Worm (Caenorhabditis elegans) whole organism, L1 larva: Measurements from ENCODE around the gene dnj-10.
A peak's percentile ranks its signal among the peaks of the same experiment; 100 is the strongest.

Source experiments
- C34B4.2 ChIP-seq: sonication (generic microtip); optimal IDR thresholded peaks from 2 replicates; lab custom pipeline; 2017; ENCODE audit warnings: mild to moderate bottlenecking, missing genetic modification characterization, missing compliant biosample characterization
- F16B12.6 ChIP-seq: fragments of 150-350 bp; optimal IDR thresholded peaks from 2 replicates; lab custom pipeline; 2014; ENCODE audit warnings: missing biosample characterization, missing genetic modification characterization
- Y116A8C.19 ChIP-seq: sonication (generic microtip); optimal IDR thresholded peaks from 2 replicates; lab custom pipeline; 2016; ENCODE audit warnings: missing compliant biosample characterization, missing genetic modification characterization, borderline replicate concordance
- aha-1 ChIP-seq: fragments of 150-350 bp; optimal IDR thresholded peaks from 2 replicates; lab custom pipeline; 2014; ENCODE audit warnings: missing biosample characterization, missing genetic modification characterization
- aly-2 ChIP-seq: fragments of 150-350 bp; optimal IDR thresholded peaks from 2 replicates; lab custom pipeline; 2014; ENCODE audit warnings: missing biosample characterization, missing genetic modification characterization
- ama-1 ChIP-seq: fragments of 150-350 bp; optimal IDR thresholded peaks from 2 replicates; lab custom pipeline; 2014
- blmp-1 ChIP-seq: fragments of 150-350 bp; optimal IDR thresholded peaks from 2 replicates; lab custom pipeline; 2014; ENCODE audit warnings: missing biosample characterization, missing genetic modification characterization
- ces-1 ChIP-seq: fragments of 150-350 bp; optimal IDR thresholded peaks from 2 replicates; lab custom pipeline; 2014; ENCODE audit warnings: missing biosample characterization, missing genetic modification reagents, missing genetic modification characterization
- dsc-1 ChIP-seq: sonication (generic microtip); optimal IDR thresholded peaks from 2 replicates; lab custom pipeline; 2016; ENCODE audit warnings: mild to moderate bottlenecking, missing genetic modification characterization, missing compliant biosample characterization
- efl-1 ChIP-seq, 4 experiments: fragments of 150-350 bp; optimal IDR thresholded peaks in 3 of 4; peaks in 1 of 4; 1 replicate in 1 of 4; 2 replicates in 3 of 4; lab custom pipeline; 2014; ENCODE audit warnings: missing biosample characterization in 2 of 4, missing genetic modification characterization in 2 of 4, missing genetic modification reagents in 2 of 4
- egl-13 ChIP-seq: sonication (generic microtip); optimal IDR thresholded peaks from 2 replicates; lab custom pipeline; 2016; ENCODE audit warnings: missing genotype, missing genetic modification reagents, missing genetic modification characterization, missing compliant biosample characterization
- egl-27 ChIP-seq, 2 experiments: fragments of 150-350 bp in 1 of 2; sonication (generic microtip); optimal IDR thresholded peaks; 3 replicates each; lab custom pipeline; 2017 to 2018; ENCODE audit warnings: missing biosample characterization in 2 of 2, missing genetic modification characterization in 2 of 2, missing genetic modification reagents in 2 of 2
- elt-2 ChIP-seq: sonication (generic microtip); optimal IDR thresholded peaks from 2 replicates; lab custom pipeline; 2016; ENCODE audit warnings: missing genetic modification characterization, mild to moderate bottlenecking, inconsistent platforms, missing compliant biosample characterization, missing genetic modification reagents
- fkh-8 ChIP-seq: sonication (generic microtip); optimal IDR thresholded peaks from 2 replicates; lab custom pipeline; 2016; ENCODE audit warnings: mild to moderate bottlenecking, missing genetic modification characterization, missing compliant biosample characterization
- hlh-4 ChIP-seq: sonication (generic microtip); optimal IDR thresholded peaks from 2 replicates; lab custom pipeline; 2016; ENCODE audit warnings: mild to moderate bottlenecking, missing genetic modification characterization, missing compliant biosample characterization
- irx-1 ChIP-seq: sonication (generic microtip); optimal IDR thresholded peaks from 2 replicates; lab custom pipeline; 2016; ENCODE audit warnings: missing genetic modification characterization, missing compliant biosample characterization
- isw-1 ChIP-seq: fragments of 200-800 bp; sonication (Bioruptor generic); IDR thresholded peaks from 2 replicates; pipeline ENCODE4 v1.3.6; 2022; ENCODE audit warnings: missing genetic modification characterization, missing compliant biosample characterization
- jun-1 ChIP-seq: fragments of 150-350 bp; optimal IDR thresholded peaks from 2 replicates; lab custom pipeline; 2014; ENCODE audit warnings: missing biosample characterization, missing genetic modification reagents, missing genetic modification characterization
- lin-14 ChIP-seq: fragments of 200-800 bp; sonication (Bioruptor generic); optimal IDR thresholded peaks from 2 replicates; lab custom pipeline; 2018; ENCODE audit warnings: mild to moderate bottlenecking, missing genetic modification characterization, moderate library complexity, missing compliant biosample characterization
- lin-39 ChIP-seq: fragments of 150-350 bp; optimal IDR thresholded peaks from 2 replicates; lab custom pipeline; 2014; ENCODE audit warnings: missing biosample characterization, missing genetic modification reagents, missing genetic modification characterization
- lir-3 ChIP-seq: sonication (generic microtip); optimal IDR thresholded peaks from 2 replicates; lab custom pipeline; 2016; ENCODE audit warnings: mild to moderate bottlenecking, missing genetic modification characterization, moderate library complexity, missing compliant biosample characterization; ENCODE audit not compliant: poor library complexity
- lsy-2 ChIP-seq, 2 experiments: fragments of 150-350 bp; optimal IDR thresholded peaks; 2 replicates each; lab custom pipeline; 2014; ENCODE audit warnings: missing biosample characterization in 2 of 2, missing genetic modification characterization in 2 of 2
- mab-9 ChIP-seq: fragments of 200-800 bp; sonication (Bioruptor generic); IDR thresholded peaks from 2 replicates; pipeline ENCODE4 v1.3.6; 2022; ENCODE audit warnings: missing genetic modification reagents, missing genetic modification characterization, missing compliant biosample characterization
- mdl-1 ChIP-seq, 2 experiments: fragments of 150-350 bp; optimal IDR thresholded peaks; 2 replicates each; lab custom pipeline; 2014 to 2017; ENCODE audit warnings: missing biosample characterization in 2 of 2, missing genetic modification characterization in 2 of 2, inconsistent platforms in 1 of 2
- mef-2 ChIP-seq: fragments of 150-350 bp; optimal IDR thresholded peaks from 2 replicates; lab custom pipeline; 2014; ENCODE audit warnings: missing biosample characterization, missing genetic modification characterization
- mep-1 ChIP-seq: fragments of 150-350 bp; optimal IDR thresholded peaks from 2 replicates; lab custom pipeline; 2014; ENCODE audit warnings: missing biosample characterization, missing genetic modification characterization
- nhr-19 ChIP-seq: fragments of 200-800 bp; sonication (Bioruptor generic); conservative IDR thresholded peaks from 2 replicates; pipeline ENCODE4 v1.3.6; 2022; ENCODE audit warnings: missing genetic modification characterization, missing compliant biosample characterization
- nhr-47 ChIP-seq: sonication (generic microtip); optimal IDR thresholded peaks from 2 replicates; lab custom pipeline; 2016; ENCODE audit warnings: mild to moderate bottlenecking, missing genetic modification characterization, moderate library complexity, missing compliant biosample characterization
- nhr-71 ChIP-seq: sonication (generic microtip); optimal IDR thresholded peaks from 2 replicates; lab custom pipeline; 2016; ENCODE audit warnings: mild to moderate bottlenecking, missing genetic modification characterization, moderate library complexity, missing compliant biosample characterization
- nhr-77 ChIP-seq: fragments of 150-350 bp; optimal IDR thresholded peaks from 2 replicates; lab custom pipeline; 2014; ENCODE audit warnings: missing biosample characterization, missing genetic modification characterization
- nhr-85 ChIP-seq: sonication (generic microtip); peaks from one replicate; lab custom pipeline; 2016; ENCODE audit warnings: missing genetic modification characterization, inconsistent platforms, missing compliant biosample characterization
- pax-3 ChIP-seq: fragments of 200-800 bp; sonication (Bioruptor generic); optimal IDR thresholded peaks from 2 replicates; lab custom pipeline; 2018; ENCODE audit warnings: mild to moderate bottlenecking, missing genetic modification characterization, moderate library complexity, missing compliant biosample characterization
- snpc-4 ChIP-seq: fragments of 150-350 bp; optimal IDR thresholded peaks from 2 replicates; lab custom pipeline; 2014; ENCODE audit warnings: missing biosample characterization, missing genetic modification characterization
- snu-23 ChIP-seq: sonication (generic microtip); optimal IDR thresholded peaks from 2 replicates; lab custom pipeline; 2016; ENCODE audit warnings: missing genetic modification characterization, missing compliant biosample characterization
- sox-4 ChIP-seq: sonication (generic microtip); optimal IDR thresholded peaks from 2 replicates; lab custom pipeline; 2016; ENCODE audit warnings: missing genetic modification characterization, missing compliant biosample characterization
- swsn-7 ChIP-seq: sonication (generic microtip); optimal IDR thresholded peaks from 2 replicates; lab custom pipeline; 2016; ENCODE audit warnings: missing genetic modification characterization, missing compliant biosample characterization
- tlp-1 ChIP-seq: fragments of 150-350 bp; optimal IDR thresholded peaks from 2 replicates; lab custom pipeline; 2014; ENCODE audit warnings: missing biosample characterization, missing genetic modification characterization
- unc-130 ChIP-seq: fragments of 150-350 bp; optimal IDR thresholded peaks from 2 replicates; lab custom pipeline; 2017; ENCODE audit warnings: missing biosample characterization, missing genetic modification characterization, inconsistent platforms
- unc-86 ChIP-seq: sonication (generic microtip); optimal IDR thresholded peaks from 2 replicates; lab custom pipeline; 2016; ENCODE audit warnings: missing genetic modification characterization, missing compliant biosample characterization
- unc-98 ChIP-seq: fragments of 200-800 bp; sonication (Bioruptor generic); IDR thresholded peaks from 2 replicates; pipeline ENCODE4 v1.3.6; 2022; ENCODE audit warnings: missing genetic modification characterization, missing compliant biosample characterization
- ztf-11 ChIP-seq, 2 experiments: sonication (generic microtip); optimal IDR thresholded peaks; 2 replicates each; lab custom pipeline; 2016 to 2017; ENCODE audit warnings: missing genetic modification characterization in 2 of 2, missing biosample characterization in 1 of 2, missing compliant biosample characterization in 1 of 2

The dnj-10 gene

DNA sequence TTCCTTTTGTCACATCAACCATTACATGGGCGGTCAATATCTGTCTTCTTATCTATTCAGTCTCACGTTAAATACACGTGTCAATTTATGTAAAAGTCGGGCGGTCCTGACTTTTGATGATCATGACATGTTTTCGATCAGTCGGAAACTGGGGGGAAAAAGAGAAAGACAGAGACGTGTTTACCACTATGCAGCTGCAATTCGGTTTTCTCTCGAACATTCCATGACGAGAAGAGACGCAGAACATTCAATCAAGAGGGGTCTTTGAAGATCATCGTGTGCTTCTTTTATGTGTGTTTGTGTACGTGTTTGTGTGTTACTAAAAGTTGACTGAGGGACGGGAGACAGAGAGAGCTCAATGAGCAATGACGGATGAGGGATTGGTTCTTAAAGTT lies 27.4 kb downstream of the dnj-10 start (continued):
- TF ChIP-seq nhr-47 (peak; percentile 87), jun-1 (tag; lab: Kevin White, UChicago) (peak; percentile 69), unc-98 (GFP tag; lab: Robert Waterston, UW) (peak; percentile 44), F16B12.6 (no peak), tlp-1 (tag; lab: Kevin White, UChicago) (no peak), efl-1 (optimal IDR thresholded peaks at IDR 0.05; lab: Kevin White, UChicago) (peak; percentile 57 to 65), efl-1 (GFP tag; optimal IDR thresholded peaks at IDR 0.05 in 1 of 2; lab: Kevin White, UChicago) (peak; percentile 47 to 95), hlh-4 (tag; lab: Kevin White, UChicago) (no peak), Y116A8C.19 (tag; lab: Kevin White, UChicago) (no peak), nhr-19 (GFP tag; lab: Robert Waterston, UW) (peak; percentile 93), aha-1 (tag; lab: Kevin White, UChicago) (peak; percentile 34), swsn-7 (tag; lab: Kevin White, UChicago) (peak; percentile 88), fkh-8 (tag; lab: Kevin White, UChicago) (peak; percentile 52), mab-9 (GFP tag; lab: Robert Waterston, UW) (peak; percentile 62; the same call in 1 of the 2 replicates), egl-27 (tag; optimal IDR thresholded peaks at IDR 0.05; lab: Kevin White, UChicago) (peak; percentile 49 to 55)

DNA sequence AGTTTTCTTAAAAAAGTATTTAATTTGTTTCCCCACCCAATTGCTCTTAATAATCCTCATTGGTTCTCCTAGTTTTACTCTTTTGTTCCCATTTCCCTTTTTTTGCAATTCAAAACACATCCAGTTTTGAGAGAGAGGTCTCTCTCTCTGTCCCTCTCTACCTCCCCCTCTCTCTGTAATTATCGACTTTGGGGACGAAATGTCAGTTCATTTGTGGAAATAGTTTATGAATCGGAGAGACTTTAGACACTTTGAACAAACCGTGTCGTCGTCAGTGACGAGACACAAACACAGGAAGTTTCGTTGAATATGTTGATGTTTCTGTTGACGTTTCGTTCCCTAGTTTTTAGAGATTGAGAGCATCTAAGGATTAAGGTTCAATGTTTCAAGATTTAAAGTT lies 32.2 kb downstream of the dnj-10 start:
- TF ChIP-seq hlh-4 (tag; lab: Kevin White, UChicago) (no peak), aha-1 (tag; lab: Kevin White, UChicago) (no peak), nhr-85 (tag; lab: Kevin White, UChicago) (peak; percentile 60), mep-1 (peak; percentile 1), unc-130 (no peak), isw-1 (no peak), tlp-1 (tag; lab: Kevin White, UChicago) (no peak), C34B4.2 (tag; lab: Kevin White, UChicago) (no peak), lsy-2 (tag; optimal IDR thresholded peaks at IDR 0.05; lab: Kevin White, UChicago) (peak in 1 of 2 experiments; percentile 3), lin-14 (GFP tag; lab: Kevin White, UChicago) (peak; percentile 45), efl-1 (optimal IDR thresholded peaks at IDR 0.05; lab: Kevin White, UChicago) (peak in 1 of 2 experiments; percentile 17), efl-1 (GFP tag; optimal IDR thresholded peaks at IDR 0.05 in 1 of 2; lab: Kevin White, UChicago) (no peak), nhr-71 (tag; lab: Kevin White, UChicago) (peak; percentile 1), nhr-47 (no peak), snu-23 (peak; percentile 28), mdl-1 (tag; optimal IDR thresholded peaks at IDR 0.05; lab: Kevin White, UChicago) (no peak), blmp-1 (tag; lab: Kevin White, UChicago) (peak; percentile 59)

DNA sequence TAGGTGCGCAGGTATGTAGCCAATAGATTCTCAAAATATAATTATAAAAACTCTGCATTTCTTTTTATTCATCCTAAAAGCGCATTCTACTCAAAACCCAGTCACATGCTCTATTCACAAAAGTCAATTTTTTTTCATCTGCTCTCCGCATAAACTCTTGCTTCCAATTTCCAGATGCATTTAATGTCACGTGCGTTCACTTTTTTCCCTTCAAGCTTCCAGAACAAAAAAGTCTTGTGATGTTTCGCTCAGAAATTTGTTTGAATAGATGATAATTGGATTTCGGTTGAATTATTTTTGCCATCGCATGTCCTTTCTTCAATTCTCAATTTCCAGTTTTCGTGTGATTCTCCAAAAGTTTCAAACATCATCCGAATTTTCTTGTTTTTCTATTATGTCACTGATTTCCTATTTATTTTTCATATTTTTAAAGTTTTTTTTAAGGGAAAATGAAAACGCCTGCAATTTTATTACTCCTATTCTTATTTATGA lies 34.0 kb downstream of the dnj-10 start, which contains the start of gene F22B7.1:
TSS of gene F22B7.1 (plus strand) at position 442 of the 492 bp plus-strand sequence.
- TF ChIP-seq unc-86 = no peak
- no peak for TF ChIP-seq ztf-11 (tag; optimal IDR thresholded peaks at IDR 0.05; lab: Kevin White, UChicago)
- TF ChIP-seq sox-4 (tag; lab: Kevin White, UChicago) = peak; percentile 55
- no peak for TF ChIP-seq blmp-1 (tag; lab: Kevin White, UChicago)
- peak; percentile 14 for TF ChIP-seq dsc-1 (tag; lab: Kevin White, UChicago)
- TF ChIP-seq irx-1 (tag; lab: Kevin White, UChicago) = peak; percentile 13
- no peak for TF ChIP-seq ces-1
- no peak for TF ChIP-seq pax-3
- no peak for TF ChIP-seq egl-13
- TF ChIP-seq mef-2 (tag; lab: Kevin White, UChicago) = no peak
- no peak for TF ChIP-seq aly-2 (tag; lab: Kevin White, UChicago)
- no peak for TF ChIP-seq efl-1 (optimal IDR thresholded peaks at IDR 0.05; lab: Kevin White, UChicago)
- TF ChIP-seq efl-1 (GFP tag; optimal IDR thresholded peaks at IDR 0.05 in 1 of 2; lab: Kevin White, UChicago) = no peak
- no peak for TF ChIP-seq lsy-2 (tag; optimal IDR thresholded peaks at IDR 0.05; lab: Kevin White, UChicago)
- TF ChIP-seq hlh-4 (tag; lab: Kevin White, UChicago) = peak; percentile 8
- no peak for TF ChIP-seq nhr-77
- peak; percentile 27 for TF ChIP-seq nhr-47
- no peak for TF ChIP-seq aha-1 (tag; lab: Kevin White, UChicago)
- TF ChIP-seq elt-2 = no peak
- TF ChIP-seq nhr-71 (tag; lab: Kevin White, UChicago) = peak; percentile 54
- TF ChIP-seq lin-39 = no peak
- peak; percentile 70 for TF ChIP-seq fkh-8 (tag; lab: Kevin White, UChicago)
- no peak for TF ChIP-seq ama-1 (lab: Kevin White, UChicago)
- peak; percentile 46 for TF ChIP-seq lin-14 (GFP tag; lab: Kevin White, UChicago)
- TF ChIP-seq lir-3 (tag; lab: Kevin White, UChicago) = peak; percentile 18
- no peak for TF ChIP-seq snpc-4
